Worm (Caenorhabditis elegans) whole organism, midembryonic: ENCODE data around the gene cul-5.

Experiments used
- T22C8.4 ChIP-seq: fragments of 200-800 bp; sonication (Bioruptor generic); IDR thresholded peaks from 2 replicates; pipeline ENCODE4 v1.3.6; 2022; ENCODE audit warnings: missing genetic modification characterization, missing compliant biosample characterization
- flt-1 ChIP-seq: fragments of 200-800 bp; sonication (Bioruptor generic); IDR thresholded peaks from 2 replicates; pipeline ENCODE4 v1.3.6; 2022; ENCODE audit warnings: missing genetic modification characterization, missing compliant biosample characterization
- klf-2 ChIP-seq: fragments of 200-800 bp; sonication (Bioruptor generic); conservative IDR thresholded peaks from 2 replicates; pipeline ENCODE4 v1.3.6; 2022; ENCODE audit warnings: missing genetic modification reagents, missing genetic modification characterization, missing compliant biosample characterization
- tab-1 ChIP-seq: fragments of 200-800 bp; sonication (Bioruptor generic); IDR thresholded peaks from 2 replicates; pipeline ENCODE4 v1.3.6; 2022; ENCODE audit warnings: missing genetic modification characterization, missing compliant biosample characterization
- ztf-23 ChIP-seq: fragments of 200-800 bp; sonication (Bioruptor generic); IDR thresholded peaks from 2 replicates; pipeline ENCODE4 v1.3.6; 2022; ENCODE audit warnings: missing genetic modification reagents, missing genetic modification characterization, missing compliant biosample characterization
- ztf-29 ChIP-seq: fragments of 200-800 bp; sonication (Bioruptor generic); IDR thresholded peaks from 2 replicates; pipeline ENCODE4 v1.3.6; 2022; ENCODE audit warnings: missing genetic modification reagents, missing genetic modification characterization, missing compliant biosample characterization

DNA sequence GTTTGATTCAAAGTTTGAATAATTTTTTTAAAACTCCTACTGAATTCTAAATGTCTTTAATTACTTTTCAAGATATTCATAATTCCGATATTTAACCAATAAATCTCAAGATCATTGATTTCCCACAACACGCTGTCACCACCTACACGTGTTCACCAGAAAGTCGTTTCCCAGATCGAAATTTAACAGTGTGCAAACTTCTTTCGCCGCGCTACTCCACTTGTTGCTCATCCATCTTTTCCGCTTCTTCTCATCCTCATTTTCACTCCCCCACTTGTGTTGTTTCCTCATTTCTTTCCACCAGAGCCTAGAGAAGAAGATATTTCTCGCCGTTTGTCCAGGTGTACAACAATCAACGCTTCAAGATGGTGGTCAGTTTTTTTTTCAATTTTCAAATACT lies 33.7 kb upstream of the cul-5 start, which contains the start of gene C51E3.9:
- TF ChIP-seq flt-1: no peak
- TF ChIP-seq ztf-29: no peak
- no peak for TF ChIP-seq klf-2
- no peak for TF ChIP-seq T22C8.4
- no peak for TF ChIP-seq ztf-23
- no peak for TF ChIP-seq tab-1 (GFP tag; lab: Robert Waterston, UW)
